Worm (Caenorhabditis elegans) whole organism, young adult: ENCODE measurements around the gene Y61A9LA.4.
"Not testable (repeated sequence)": the region's sequence is repeated elsewhere in the genome, so short reads cannot be mapped to it uniquely, and the experiment has no call there.

Experiments
- B0035.1 ChIP-seq: sonication (generic microtip); optimal IDR thresholded peaks from 2 replicates; lab custom pipeline; 2016; ENCODE audit warnings: missing genetic modification characterization, mild to moderate bottlenecking, missing compliant biosample characterization, missing genotype, missing genetic modification reagents
- B0261.1 ChIP-seq: sonication (generic microtip); optimal IDR thresholded peaks from 2 replicates; lab custom pipeline; 2016; ENCODE audit warnings: mild to moderate bottlenecking, missing genetic modification characterization, moderate library complexity, missing compliant biosample characterization
- D2030.7 ChIP-seq: fragments of 200-800 bp; sonication (Bioruptor generic); IDR thresholded peaks from 2 replicates; pipeline ENCODE4 v1.3.6; 2022; ENCODE audit warnings: missing genetic modification reagents, missing genetic modification characterization, missing compliant biosample characterization
- T26A5.8 ChIP-seq: sonication (generic microtip); optimal IDR thresholded peaks from 2 replicates; lab custom pipeline; 2016; ENCODE audit warnings: missing genetic modification characterization, missing compliant biosample characterization
- Y53F4B.3 ChIP-seq: fragments of 200-800 bp; sonication (Bioruptor generic); IDR thresholded peaks from 2 replicates; pipeline ENCODE4 v1.3.6; 2022; ENCODE audit warnings: missing genetic modification reagents, missing genetic modification characterization, missing compliant biosample characterization
- aptf-2 ChIP-seq: fragments of 200-800 bp; sonication (Bioruptor generic); conservative IDR thresholded peaks from 2 replicates; pipeline ENCODE4 v1.3.6; 2022; ENCODE audit warnings: missing genetic modification reagents, missing genetic modification characterization, missing compliant biosample characterization
- attf-3 ChIP-seq: fragments of 200-800 bp; sonication (Bioruptor generic); conservative IDR thresholded peaks from 2 replicates; pipeline ENCODE4 v1.3.6; 2022; ENCODE audit warnings: missing genetic modification reagents, missing genetic modification characterization, missing compliant biosample characterization
- bed-1 ChIP-seq: fragments of 200-800 bp; sonication (Bioruptor generic); IDR thresholded peaks from 2 replicates; pipeline ENCODE4 v1.3.6; 2022; ENCODE audit warnings: missing genetic modification reagents, missing genetic modification characterization, missing compliant biosample characterization
- bed-2 ChIP-seq: fragments of 200-800 bp; sonication (Bioruptor generic); IDR thresholded peaks from 2 replicates; pipeline ENCODE4 v1.3.6; 2022; ENCODE audit warnings: missing genetic modification reagents, missing genetic modification characterization, missing compliant biosample characterization
- cebp-2 ChIP-seq: fragments of 200-800 bp; sonication (Bioruptor generic); IDR thresholded peaks from 2 replicates; pipeline ENCODE4 v1.3.6; 2022; ENCODE audit warnings: missing genetic modification characterization, missing compliant biosample characterization
- egl-44 ChIP-seq: fragments of 200-800 bp; sonication (Bioruptor generic); IDR thresholded peaks from 2 replicates; pipeline ENCODE4 v1.3.6; 2022; ENCODE audit warnings: missing genetic modification reagents, missing genetic modification characterization, missing compliant biosample characterization
- gei-17 ChIP-seq: fragments of 200-800 bp; sonication (Bioruptor generic); optimal IDR thresholded peaks from 2 replicates; lab custom pipeline; 2018; ENCODE audit warnings: mild to moderate bottlenecking, missing genetic modification characterization, missing compliant biosample characterization
- him-1 ChIP-seq: sonication (generic microtip); optimal IDR thresholded peaks from 2 replicates; lab custom pipeline; 2016; ENCODE audit warnings: missing genotype, missing genetic modification reagents, missing genetic modification characterization, missing compliant biosample characterization
- madf-8 ChIP-seq: fragments of 200-800 bp; sonication (Bioruptor generic); conservative IDR thresholded peaks from 2 replicates; pipeline ENCODE4 v1.3.6; 2022; ENCODE audit warnings: missing genetic modification reagents, missing genetic modification characterization, missing compliant biosample characterization
- mcd-1 ChIP-seq: fragments of 200-800 bp; sonication (Bioruptor generic); IDR thresholded peaks from 2 replicates; pipeline ENCODE4 v1.3.6; 2022; ENCODE audit warnings: missing genetic modification reagents, missing genetic modification characterization, missing compliant biosample characterization
- mel-28 ChIP-seq: sonication (generic microtip); optimal IDR thresholded peaks from 2 replicates; lab custom pipeline; 2016; ENCODE audit warnings: borderline replicate concordance, mild to moderate bottlenecking, missing genetic modification characterization, missing compliant biosample characterization
- nfyb-1 ChIP-seq: fragments of 200-800 bp; sonication (Bioruptor generic); IDR thresholded peaks from 2 replicates; pipeline ENCODE4 v1.3.6; 2022; ENCODE audit warnings: missing genetic modification reagents, missing genetic modification characterization, missing compliant biosample characterization
- nhr-120 ChIP-seq: fragments of 200-800 bp; sonication (Bioruptor generic); IDR thresholded peaks from 2 replicates; pipeline ENCODE4 v1.3.6; 2022; ENCODE audit warnings: missing genetic modification characterization, missing compliant biosample characterization
- pbrm-1 ChIP-seq: fragments of 200-800 bp; sonication (Bioruptor generic); IDR thresholded peaks from 2 replicates; pipeline ENCODE4 v1.3.6; 2022; ENCODE audit warnings: missing genetic modification reagents, missing genetic modification characterization, missing compliant biosample characterization
- sea-2 ChIP-seq: fragments of 200-800 bp; sonication (Bioruptor generic); IDR thresholded peaks from 2 replicates; pipeline ENCODE4 v1.3.6; 2022; ENCODE audit warnings: missing genetic modification characterization, missing compliant biosample characterization
- tbp1 ChIP-seq: fragments of 200-800 bp; sonication (Bioruptor generic); optimal IDR thresholded peaks from 2 replicates; lab custom pipeline; 2018; ENCODE audit warnings: mild to moderate bottlenecking, missing genetic modification characterization, missing compliant biosample characterization
- tlf-1 ChIP-seq: fragments of 200-800 bp; sonication (Bioruptor generic); optimal IDR thresholded peaks from 2 replicates; lab custom pipeline; 2018; ENCODE audit warnings: mild to moderate bottlenecking, missing genetic modification characterization, missing compliant biosample characterization
- unc-130 ChIP-seq: sonication (generic microtip); optimal IDR thresholded peaks from 2 replicates; lab custom pipeline; 2016; ENCODE audit warnings: missing genetic modification reagents, missing genetic modification characterization, missing compliant biosample characterization
- unc-62 ChIP-seq: fragments of 150-350 bp; optimal IDR thresholded peaks from 2 replicates; lab custom pipeline; 2014; ENCODE audit warnings: missing biosample characterization, missing genetic modification reagents, missing genetic modification characterization
- zfh-2 ChIP-seq: fragments of 200-800 bp; sonication (Bioruptor generic); conservative IDR thresholded peaks from 2 replicates; pipeline ENCODE4 v1.3.6; 2022; ENCODE audit warnings: missing genetic modification reagents, missing genetic modification characterization, missing compliant biosample characterization
- zim-3 ChIP-seq: sonication (generic microtip); optimal IDR thresholded peaks from 2 replicates; lab custom pipeline; 2017; ENCODE audit warnings: mild to moderate bottlenecking, missing genetic modification characterization, moderate library complexity, missing compliant biosample characterization
- ztf-18 ChIP-seq: sonication (generic microtip); optimal IDR thresholded peaks from 2 replicates; lab custom pipeline; 2016; ENCODE audit warnings: missing genotype, mild to moderate bottlenecking, missing genetic modification characterization, missing compliant biosample characterization
- ztf-22 ChIP-seq: fragments of 200-800 bp; sonication (Bioruptor generic); optimal IDR thresholded peaks from 2 replicates; lab custom pipeline; 2018; ENCODE audit warnings: mild to moderate bottlenecking, missing genetic modification characterization, moderate library complexity, missing compliant biosample characterization
- ztf-28 ChIP-seq: fragments of 200-800 bp; sonication (Bioruptor generic); IDR thresholded peaks from 2 replicates; pipeline ENCODE4 v1.3.6; 2022; ENCODE audit warnings: missing genetic modification reagents, missing genetic modification characterization, missing compliant biosample characterization
- ztf-3 ChIP-seq: fragments of 200-800 bp; sonication (Bioruptor generic); optimal IDR thresholded peaks from 2 replicates; lab custom pipeline; 2018; ENCODE audit warnings: mild to moderate bottlenecking, missing genetic modification characterization, missing compliant biosample characterization
- ztf-6 ChIP-seq: fragments of 200-800 bp; sonication (Bioruptor generic); IDR thresholded peaks from 2 replicates; pipeline ENCODE4 v1.3.6; 2022; ENCODE audit warnings: missing genetic modification reagents, missing genetic modification characterization, missing compliant biosample characterization

The Y61A9LA.4 gene

DNA sequence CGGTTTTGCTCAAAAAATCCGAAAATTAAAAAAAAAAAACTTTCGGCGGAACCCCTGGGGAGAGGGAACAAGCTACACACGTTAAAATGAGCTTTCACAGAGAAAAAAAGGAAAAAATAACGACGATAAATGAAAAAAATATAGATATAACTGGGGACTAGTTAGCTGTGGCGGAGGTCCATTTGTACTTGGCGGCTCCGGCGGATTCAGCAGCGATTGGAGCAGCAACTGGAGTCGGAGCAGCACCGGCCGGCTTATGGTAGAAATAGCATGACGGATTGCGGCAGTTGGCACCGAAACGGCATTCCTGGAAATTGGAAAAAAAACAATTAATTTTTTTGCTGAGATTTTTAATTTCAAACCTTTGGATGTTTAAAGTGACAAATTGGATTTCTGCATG is 2.0 kb downstream of the Y61A9LA.4 start:
- TF ChIP-seq nfyb-1: no peak
- TF ChIP-seq mel-28: no peak
- TF ChIP-seq zfh-2: peak; percentile 58

DNA sequence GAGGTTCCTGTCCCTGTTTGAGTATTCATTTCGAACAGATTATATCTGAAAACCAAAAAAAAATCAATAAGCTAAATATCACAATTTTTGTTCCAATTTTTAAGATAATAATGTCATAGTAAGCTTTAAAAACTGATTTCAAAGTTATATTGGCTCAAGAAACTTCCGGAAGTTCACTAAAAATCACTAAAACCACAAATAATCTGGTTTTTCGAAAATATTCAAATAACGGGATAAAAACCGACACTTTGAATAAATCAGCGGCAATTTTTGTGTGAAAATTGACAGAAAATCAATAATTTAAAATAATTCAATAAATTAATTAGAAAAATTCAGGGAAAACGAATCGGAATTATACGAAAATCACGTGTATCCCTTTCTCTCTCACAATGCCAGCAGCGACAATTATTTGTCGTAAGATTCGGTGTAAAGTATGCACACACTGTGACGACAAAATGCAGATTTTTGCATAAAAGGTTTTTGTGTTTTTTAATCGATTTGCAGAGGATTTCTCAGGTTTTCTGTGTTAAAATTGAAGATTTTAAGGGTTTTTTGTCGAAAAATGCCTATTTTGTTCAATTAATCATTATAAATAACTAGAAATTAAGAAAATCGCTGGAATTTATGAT is 9.6 kb downstream of the Y61A9LA.4 start, which contains the start of gene sut-2:
Gene sut-2, minus strand, starts transcription at position 51 of the 629 bp plus-strand sequence.
- no peak for TF ChIP-seq egl-44 (GFP tag; lab: Robert Waterston, UW)
- TF ChIP-seq mcd-1 (GFP tag; lab: Robert Waterston, UW): no peak
- TF ChIP-seq attf-3: no peak
- no peak for TF ChIP-seq ztf-3 (GFP tag; lab: Kevin White, UChicago)
- TF ChIP-seq D2030.7 (GFP tag; lab: Robert Waterston, UW): no peak
- TF ChIP-seq B0035.1 (tag; lab: Kevin White, UChicago): no peak
- TF ChIP-seq cebp-2 (GFP tag; lab: Robert Waterston, UW): no peak
- TF ChIP-seq ztf-22: no peak
- TF ChIP-seq Y53F4B.3 (GFP tag; lab: Robert Waterston, UW): no peak
- no peak for TF ChIP-seq madf-8 (GFP tag; lab: Robert Waterston, UW)

DNA sequence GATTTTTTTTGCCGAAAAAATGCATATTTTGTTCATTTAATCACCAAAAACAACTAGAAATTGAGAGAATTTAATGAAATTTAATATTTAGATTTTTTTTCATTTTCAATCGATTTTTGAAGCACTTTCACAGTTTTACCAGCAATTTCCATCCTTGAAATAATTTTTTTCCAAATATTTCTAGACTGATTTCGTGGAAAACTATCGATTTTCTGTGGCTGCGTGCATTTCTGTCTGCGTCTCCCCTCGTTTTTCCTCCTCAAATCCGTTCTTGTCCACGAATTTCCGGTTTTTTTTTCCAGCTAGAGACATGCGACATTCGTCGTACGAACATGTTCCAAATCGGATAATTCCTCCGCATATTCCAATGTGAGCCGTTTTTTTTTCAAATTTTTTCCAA is 10.3 kb downstream of the Y61A9LA.4 start, which contains the start of gene Y61A9LA.3:
Gene Y61A9LA.3, plus strand, starts transcription at position 301 of the 400 bp plus-strand sequence.
- TF ChIP-seq pbrm-1 (no peak), nhr-120 (GFP tag; lab: Robert Waterston, UW) (no peak), zim-3 (tag; lab: Kevin White, UChicago) (no peak), Y53F4B.3 (GFP tag; lab: Robert Waterston, UW) (no peak), sea-2 (no peak), ztf-28 (GFP tag; lab: Robert Waterston, UW) (no peak), aptf-2 (no peak), tlf-1 (GFP tag; lab: Kevin White, UChicago) (no peak), gei-17 (GFP tag; lab: Kevin White, UChicago) (no peak), him-1 (tag; lab: Kevin White, UChicago) (no peak), ztf-6 (GFP tag; lab: Robert Waterston, UW) (no peak), T26A5.8 (tag; lab: Kevin White, UChicago) (no peak), bed-2 (GFP tag; lab: Robert Waterston, UW) (no peak), unc-130 (GFP tag; lab: Kevin White, UChicago) (no peak), unc-62 (GFP tag; lab: Kevin White, UChicago) (no peak), attf-3 (no peak), B0261.1 (tag; lab: Kevin White, UChicago) (no peak)
- TF ChIP-seq, all 124 proteins: peak for 0

DNA sequence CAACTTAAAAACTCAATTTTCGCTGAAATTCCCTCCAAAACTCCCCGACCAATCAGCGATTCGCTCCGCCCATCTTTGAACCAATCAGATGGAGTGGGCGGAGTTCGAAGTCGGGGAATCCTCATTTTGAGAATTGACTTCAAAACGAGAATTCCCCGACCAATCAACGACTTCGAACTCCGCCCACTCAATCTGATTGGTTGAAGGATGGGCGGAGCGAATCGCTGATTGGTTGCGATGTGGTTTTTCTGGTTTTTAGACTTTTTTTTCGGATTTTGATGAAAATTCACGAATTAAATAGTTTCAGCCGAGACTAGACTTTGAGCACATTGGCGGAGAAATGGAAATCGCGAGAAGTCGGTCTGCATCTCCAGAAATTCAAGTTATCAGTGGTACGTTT is 11.5 kb downstream of the Y61A9LA.4 start:
- TF ChIP-seq nfyb-1 (peak; percentile 72), ztf-18 (tag; lab: Kevin White, UChicago) (no peak)

DNA sequence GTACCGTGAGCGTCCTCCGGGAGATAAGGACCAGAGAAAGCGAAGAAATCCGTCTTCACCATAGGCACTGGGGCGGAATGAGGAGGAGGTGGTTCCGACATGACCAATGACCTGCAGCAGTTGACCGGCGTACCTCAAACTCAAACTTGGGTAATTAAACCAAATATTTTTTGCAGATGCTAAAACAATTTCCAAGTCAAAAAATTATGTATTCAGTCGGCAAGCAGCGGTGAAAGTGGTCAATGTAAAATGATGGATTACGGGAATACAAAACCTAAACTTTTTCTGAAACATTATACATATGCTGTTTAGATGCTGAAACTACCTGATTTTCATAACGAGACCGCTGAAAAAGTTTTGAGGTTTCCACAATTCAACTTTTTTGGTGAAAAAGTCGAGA is 13.3 kb downstream of the Y61A9LA.4 start, which contains the start of gene hpo-39:
Gene hpo-39, minus strand, starts transcription at position 101 of the 400 bp plus-strand sequence.
- TF ChIP-seq tbp1 (GFP tag; lab: Kevin White, UChicago); him-1 (tag; lab: Kevin White, UChicago); bed-1 (GFP tag; lab: Robert Waterston, UW): not testable (repeated sequence)
